Worm (Caenorhabditis elegans): ENCODE results near the gene ZK816.1.

ce11 chrX:3315014-3315413 lies 36.5 kb upstream of the ZK816.1 start, which contains the start of gene ddr-2:
- TF ChIP-seq mcd-1 (GFP tag; IDR thresholded peaks at IDR 0.05) (no peak), pbrm-1 (GFP tag; IDR thresholded peaks at IDR 0.05) (no peak)
